Fruit fly (Drosophila melanogaster) whole organism, wandering third instar larva: ENCODE results near the gene Cyp28c1.

Experiments used
- Abd-B ChIP-seq: fragments of >200 bp; optimal IDR thresholded peaks from 2 replicates; lab custom pipeline; 2017; ENCODE audit warnings: missing biosample characterization, missing genetic modification characterization
- CG32264 ChIP-seq: fragments of 200-800 bp; sonication (Bioruptor generic); optimal IDR thresholded peaks from 2 replicates; lab custom pipeline; 2016; ENCODE audit warnings: missing biosample characterization, missing genetic modification characterization
- CG9705 ChIP-seq: fragments of 200-800 bp; sonication (Bioruptor generic); optimal IDR thresholded peaks from 2 replicates; lab custom pipeline; 2018; ENCODE audit warnings: missing biosample characterization, mild to moderate bottlenecking, missing genetic modification characterization
- CrebA ChIP-seq: fragments of 200-800 bp; sonication (Bioruptor generic); optimal IDR thresholded peaks from 2 replicates; lab custom pipeline; 2016; ENCODE audit warnings: missing biosample characterization, mild to moderate bottlenecking, missing genetic modification characterization, borderline replicate concordance
- Dfd ChIP-seq: fragments of >200 bp; optimal IDR thresholded peaks from 2 replicates; lab custom pipeline; 2017; ENCODE audit warnings: missing biosample characterization, missing genetic modification characterization
- Dif ChIP-seq: fragments of 200-275, 200-300 bp; sonication (Bioruptor generic); optimal IDR thresholded peaks from 2 replicates; lab custom pipeline; 2018; ENCODE audit warnings: missing biosample characterization, missing genetic modification characterization; ENCODE audit not compliant: partially characterized antibody
- GATAd ChIP-seq: sonication (Bioruptor generic); optimal IDR thresholded peaks from 2 replicates; lab custom pipeline; 2016; ENCODE audit warnings: missing biosample characterization, missing genetic modification characterization
- HLH106 ChIP-seq: fragments of 200-800 bp; optimal IDR thresholded peaks from 3 replicates; lab custom pipeline; 2019; ENCODE audit warnings: missing biosample characterization, mild to moderate bottlenecking, missing genetic modification characterization, moderate library complexity
- Hnf4 ChIP-seq: fragments of 200-800 bp; sonication (Bioruptor generic); optimal IDR thresholded peaks from 2 replicates; lab custom pipeline; 2016; ENCODE audit warnings: missing biosample characterization, mild to moderate bottlenecking, missing genetic modification characterization
- Hr78 ChIP-seq: fragments of >200 bp; optimal IDR thresholded peaks from 2 replicates; lab custom pipeline; 2017; ENCODE audit warnings: missing biosample characterization, missing genetic modification characterization
- Hr83 ChIP-seq: fragments of 200-300 bp; sonication (Bioruptor generic); optimal IDR thresholded peaks from 2 replicates; lab custom pipeline; 2016; ENCODE audit warnings: missing biosample characterization, mild to moderate bottlenecking, missing genetic modification characterization, moderate library complexity; ENCODE audit not compliant: poor library complexity, severe bottlenecking
- Jra ChIP-seq: sonication (Bioruptor generic); optimal IDR thresholded peaks from 2 replicates; lab custom pipeline; 2016; ENCODE audit warnings: missing biosample characterization, missing genetic modification characterization
- Mio ChIP-seq: sonication (Bioruptor generic); optimal IDR thresholded peaks from 2 replicates; lab custom pipeline; 2016; ENCODE audit warnings: missing biosample characterization, missing genetic modification characterization
- Myc ChIP-seq: fragments of >200 bp; optimal IDR thresholded peaks from 2 replicates; lab custom pipeline; 2017
- N ChIP-seq: fragments of >200 bp; optimal IDR thresholded peaks from 2 replicates; lab custom pipeline; 2018; ENCODE audit warnings: missing biosample characterization, missing external identifiers, missing genetic modification characterization
- OdsH ChIP-seq: fragments of 200-800 bp; sonication (Bioruptor generic); optimal IDR thresholded peaks from 2 replicates; lab custom pipeline; 2016; ENCODE audit warnings: missing biosample characterization, mild to moderate bottlenecking, missing genetic modification characterization
- Rel ChIP-seq, 2 experiments: fragments of 200-800 bp; sonication (Bioruptor generic) in 1 of 2; optimal IDR thresholded peaks; 2 replicates in 1 of 2; 3 replicates in 1 of 2; lab custom pipeline; 2016 to 2019; ENCODE audit warnings: mild to moderate bottlenecking in 2 of 2, missing biosample characterization in 2 of 2, missing genetic modification characterization in 2 of 2, moderate library complexity in 1 of 2
- Sp1 ChIP-seq: fragments of 200-800 bp; sonication (Bioruptor generic); optimal IDR thresholded peaks from 3 replicates; lab custom pipeline; 2019; ENCODE audit warnings: missing biosample characterization, mild to moderate bottlenecking, missing genetic modification characterization, moderate library complexity
- Vsx2 ChIP-seq: fragments of 200-300, 225-300 bp; sonication (Bioruptor generic); optimal IDR thresholded peaks from 2 replicates; lab custom pipeline; 2018; ENCODE audit warnings: missing biosample characterization, missing genetic modification characterization; ENCODE audit not compliant: partially characterized antibody
- br ChIP-seq: fragments of 200-800 bp; sonication (Bioruptor generic); optimal IDR thresholded peaks from 2 replicates; lab custom pipeline; 2016; ENCODE audit warnings: missing biosample characterization, missing genetic modification characterization
- brk ChIP-seq: fragments of 200-800 bp; sonication (Bioruptor generic); optimal IDR thresholded peaks from 2 replicates; lab custom pipeline; 2016; ENCODE audit warnings: missing biosample characterization, mild to moderate bottlenecking, missing genetic modification characterization
- dl ChIP-seq, 2 experiments: fragments of 175-275, 200-275 bp in 1 of 2; fragments of 200-275 bp in 1 of 2; sonication (Bioruptor generic); optimal IDR thresholded peaks; lab custom pipeline; 2018; ENCODE audit warnings: mild to moderate bottlenecking in 2 of 2, missing biosample characterization in 2 of 2, missing genetic modification characterization in 2 of 2, moderate library complexity in 2 of 2; ENCODE audit not compliant: partially characterized antibody in 2 of 2, insufficient read depth in 1 of 2
- dmrt93B ChIP-seq: fragments of 200-800 bp; sonication (Bioruptor generic); optimal IDR thresholded peaks from 2 replicates; lab custom pipeline; 2018; ENCODE audit warnings: missing biosample characterization, mild to moderate bottlenecking, missing genetic modification characterization
- dsf ChIP-seq: sonication (Bioruptor generic); optimal IDR thresholded peaks from 2 replicates; lab custom pipeline; 2016; ENCODE audit warnings: missing biosample characterization, missing genetic modification characterization, borderline replicate concordance
- ey ChIP-seq: fragments of 200-800 bp; sonication (Bioruptor generic); optimal IDR thresholded peaks from 2 replicates; lab custom pipeline; 2016; ENCODE audit warnings: missing biosample characterization, missing genetic modification characterization
- foxo ChIP-seq, 2 experiments: fragments of 200-800 bp; sonication (Bioruptor generic); optimal IDR thresholded peaks; 2 replicates in 1 of 2; 3 replicates in 1 of 2; lab custom pipeline; 2016 to 2017; ENCODE audit warnings: missing biosample characterization in 2 of 2, missing genetic modification characterization in 2 of 2
- fru ChIP-seq: fragments of 200-800 bp; sonication (Bioruptor generic); optimal IDR thresholded peaks from 3 replicates; lab custom pipeline; 2016; ENCODE audit warnings: missing biosample characterization, mild to moderate bottlenecking, missing genetic modification characterization
- h ChIP-seq: fragments of 200-800 bp; sonication (Bioruptor generic); optimal IDR thresholded peaks from 3 replicates; lab custom pipeline; 2016; ENCODE audit warnings: missing biosample characterization, mild to moderate bottlenecking, missing genetic modification characterization
- jim ChIP-seq: fragments of 175-275, 200-325 bp; sonication (Bioruptor generic); optimal IDR thresholded peaks from 2 replicates; lab custom pipeline; 2016; ENCODE audit warnings: missing biosample characterization, mild to moderate bottlenecking, missing genetic modification characterization
- lola ChIP-seq: fragments of >200 bp; optimal IDR thresholded peaks from 2 replicates; lab custom pipeline; 2017; ENCODE audit warnings: missing biosample characterization, missing genetic modification characterization
- pan ChIP-seq: fragments of >200 bp; optimal IDR thresholded peaks from 2 replicates; lab custom pipeline; 2017
- psq ChIP-seq: fragments of 200-800 bp; sonication (Bioruptor generic); optimal IDR thresholded peaks from 3 replicates; lab custom pipeline; 2017; ENCODE audit warnings: missing biosample characterization, mild to moderate bottlenecking, missing genetic modification characterization, moderate library complexity
- rgr ChIP-seq: fragments of 200-800 bp; sonication (Bioruptor generic); optimal IDR thresholded peaks from 3 replicates; lab custom pipeline; 2016; ENCODE audit warnings: missing biosample characterization, mild to moderate bottlenecking, missing genetic modification characterization
- sage ChIP-seq: fragments of 200-800 bp; sonication (Bioruptor generic); optimal IDR thresholded peaks from 2 replicates; lab custom pipeline; 2016; ENCODE audit warnings: missing biosample characterization, mild to moderate bottlenecking, missing genetic modification characterization
- sv ChIP-seq: fragments of 200-800 bp; sonication (Bioruptor generic); optimal IDR thresholded peaks from 3 replicates; lab custom pipeline; 2016; ENCODE audit warnings: missing biosample characterization, missing genetic modification characterization
- tai ChIP-seq: sonication (Bioruptor generic); optimal IDR thresholded peaks from 2 replicates; lab custom pipeline; 2016; ENCODE audit warnings: missing biosample characterization, missing genetic modification characterization
- usp ChIP-seq: fragments of >200 bp; optimal IDR thresholded peaks from 2 replicates; lab custom pipeline; 2017; ENCODE audit warnings: missing biosample characterization, missing genetic modification characterization
- woc ChIP-seq: sonication (Bioruptor generic); optimal IDR thresholded peaks from 2 replicates; lab custom pipeline; 2016; ENCODE audit warnings: missing biosample characterization, mild to moderate bottlenecking, missing genetic modification characterization

The Cyp28c1 gene

DNA sequence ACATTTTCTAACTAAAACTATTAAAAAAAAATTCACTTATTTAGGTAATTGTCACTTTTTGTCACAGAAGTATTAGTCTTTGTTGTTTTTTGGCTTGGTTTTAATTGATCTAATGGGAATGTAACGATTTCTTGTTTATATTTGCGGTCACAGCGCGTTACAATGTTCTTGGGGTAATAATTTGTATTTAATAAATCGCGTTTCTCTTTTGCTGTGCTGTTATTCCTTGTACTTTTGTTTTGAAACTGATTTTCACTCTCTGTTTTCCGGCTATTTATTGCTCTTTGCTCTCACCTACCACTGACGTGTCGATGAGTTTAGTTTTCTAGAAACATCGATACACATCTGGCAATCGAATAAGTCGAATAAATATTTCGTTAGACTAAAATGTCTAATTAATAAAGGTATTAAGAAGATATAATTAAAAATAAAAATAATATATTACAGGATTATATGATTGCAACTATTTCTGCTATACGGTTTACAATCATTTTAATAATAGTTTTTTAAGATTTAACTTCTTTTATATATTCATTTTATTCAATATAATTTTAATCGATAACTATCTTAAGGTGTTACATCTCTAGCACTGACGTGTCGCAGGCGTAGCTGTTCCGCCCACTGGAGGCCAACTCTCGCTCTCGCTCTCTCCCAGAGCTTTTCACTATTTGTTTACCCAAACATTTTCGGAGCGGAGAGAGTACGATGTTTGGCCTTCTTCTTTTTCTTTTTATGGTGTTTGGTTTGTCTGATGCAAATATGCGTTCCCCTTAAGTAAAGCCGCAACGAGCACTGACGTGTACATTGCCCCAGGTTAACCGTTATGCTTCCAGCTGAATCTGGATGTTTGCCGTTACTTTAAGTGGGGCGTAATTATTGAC is 32.3 kb upstream of the Cyp28c1 start, which contains the start of gene Hsc70-3:
Gene Hsc70-3 (minus strand): TSS at position 251 of the 881 bp plus-strand sequence.
- TF ChIP-seq Mio (GFP tag; lab: Kevin White, UChicago) = no peak
- TF ChIP-seq dsf (GFP tag; lab: Kevin White, UChicago) = no peak
- TF ChIP-seq Rel (GFP tag; optimal IDR thresholded peaks at IDR 0.05; lab: Kevin White, UChicago) = peak; percentile 5
- peak; percentile 22 for TF ChIP-seq Rel (tag; optimal IDR thresholded peaks at IDR 0.05; lab: Kevin White, UChicago)
- peak; percentile 61 for TF ChIP-seq Hnf4 (GFP tag; lab: Kevin White, UChicago)
- no peak for TF ChIP-seq Myc (lab: Kevin White, UChicago)
- TF ChIP-seq N (GFP tag; lab: Kevin White, UChicago) = no peak
- TF ChIP-seq GATAd = no peak
- TF ChIP-seq psq (GFP tag; lab: Kevin White, UChicago) = peak; percentile 56
- TF ChIP-seq OdsH (GFP tag; lab: Kevin White, UChicago) = peak; percentile 41
- peak; percentile 58 to 78 for TF ChIP-seq dl (GFP tag; optimal IDR thresholded peaks at IDR 0.05; lab: Kevin White, UChicago; ENCODE audit: insufficient read depth in 1 of 2, partially characterized antibody in 2 of 2)
- TF ChIP-seq dmrt93B (GFP tag; lab: Kevin White, UChicago) = no peak
- no peak for TF ChIP-seq woc (GFP tag; lab: Kevin White, UChicago)
- TF ChIP-seq pan (lab: Kevin White, UChicago) = no peak
- TF ChIP-seq brk = peak; percentile 24
- no peak for TF ChIP-seq lola (GFP tag; lab: Kevin White, UChicago)
- TF ChIP-seq CrebA (GFP tag; lab: Kevin White, UChicago) = peak; percentile 72
- TF ChIP-seq jim (GFP tag; lab: Kevin White, UChicago) = no peak
- no peak for TF ChIP-seq ey (GFP tag; lab: Kevin White, UChicago)
- no peak for TF ChIP-seq Hr78 (GFP tag; lab: Kevin White, UChicago)
- no peak for TF ChIP-seq Vsx2 (GFP tag; lab: Kevin White, UChicago)
- no peak for TF ChIP-seq Jra (GFP tag; lab: Kevin White, UChicago)
- peak; percentile 26 for TF ChIP-seq rgr (GFP tag; lab: Kevin White, UChicago)
- TF ChIP-seq Abd-B (GFP tag; lab: Kevin White, UChicago) = no peak
- TF ChIP-seq Dif (GFP tag; lab: Kevin White, UChicago) = peak; percentile 93
- TF ChIP-seq CG9705 (GFP tag; lab: Kevin White, UChicago) = no peak
- no peak for TF ChIP-seq CG32264 (GFP tag; lab: Kevin White, UChicago)
- TF ChIP-seq Hr83 (GFP tag; lab: Kevin White, UChicago) = peak; percentile 41
- TF ChIP-seq br (GFP tag; lab: Kevin White, UChicago) = peak; percentile 22
- no peak for TF ChIP-seq tai (GFP tag; lab: Kevin White, UChicago)
- no peak for TF ChIP-seq usp (GFP tag; lab: Kevin White, UChicago)
- TF ChIP-seq sage (GFP tag; lab: Kevin White, UChicago) = no peak
- peak; percentile 52 for TF ChIP-seq HLH106 (tag; lab: Kevin White, UChicago)
- no peak for TF ChIP-seq Dfd
- TF ChIP-seq sv (GFP tag; lab: Kevin White, UChicago) = no peak
- TF ChIP-seq foxo (GFP tag; optimal IDR thresholded peaks at IDR 0.05; lab: Kevin White, UChicago) = peak in 1 of 2 experiments; percentile 32
- peak; percentile 46 for TF ChIP-seq Sp1 (GFP tag; lab: Kevin White, UChicago)
- peak; percentile 17 for TF ChIP-seq fru (GFP tag; lab: Kevin White, UChicago)
- TF ChIP-seq h (GFP tag; lab: Kevin White, UChicago) = peak; percentile 13

DNA sequence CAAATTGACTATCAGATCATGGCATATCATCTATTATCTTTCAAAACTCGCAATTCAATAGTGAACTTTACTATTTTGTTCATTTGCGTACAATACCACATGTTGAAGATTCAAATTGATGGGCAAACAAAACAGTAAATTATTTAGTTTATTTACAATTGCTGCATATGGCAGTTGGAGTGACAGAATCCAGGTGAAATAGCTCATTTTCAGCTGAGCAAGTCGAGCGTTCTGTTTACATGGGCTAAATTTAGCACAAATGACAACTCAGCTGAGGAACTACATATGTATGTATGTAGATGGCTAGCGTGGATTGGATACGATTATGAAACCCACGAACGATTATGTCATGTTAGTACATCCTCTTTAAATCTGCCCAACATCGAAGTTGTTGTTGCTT is 26.6 kb upstream of the Cyp28c1 start:
- TF ChIP-seq Dfd = no peak
- peak; percentile 33 for TF ChIP-seq h (GFP tag; lab: Kevin White, UChicago)
- peak; percentile 36 for TF ChIP-seq Hnf4 (GFP tag; lab: Kevin White, UChicago)
- TF ChIP-seq Hr83 (GFP tag; lab: Kevin White, UChicago) = peak; percentile 31
- no peak for TF ChIP-seq Hr78 (GFP tag; lab: Kevin White, UChicago)
- peak; percentile 40 for TF ChIP-seq Sp1 (GFP tag; lab: Kevin White, UChicago)
- TF ChIP-seq Vsx2 (GFP tag; lab: Kevin White, UChicago) = no peak
- TF ChIP-seq rgr (GFP tag; lab: Kevin White, UChicago) = no peak
- TF ChIP-seq sv (GFP tag; lab: Kevin White, UChicago) = no peak
- TF ChIP-seq brk = no peak
